Fruit fly (Drosophila melanogaster): ENCODE data around the gene RhoGAP71E.

The RhoGAP71E gene

DNA sequence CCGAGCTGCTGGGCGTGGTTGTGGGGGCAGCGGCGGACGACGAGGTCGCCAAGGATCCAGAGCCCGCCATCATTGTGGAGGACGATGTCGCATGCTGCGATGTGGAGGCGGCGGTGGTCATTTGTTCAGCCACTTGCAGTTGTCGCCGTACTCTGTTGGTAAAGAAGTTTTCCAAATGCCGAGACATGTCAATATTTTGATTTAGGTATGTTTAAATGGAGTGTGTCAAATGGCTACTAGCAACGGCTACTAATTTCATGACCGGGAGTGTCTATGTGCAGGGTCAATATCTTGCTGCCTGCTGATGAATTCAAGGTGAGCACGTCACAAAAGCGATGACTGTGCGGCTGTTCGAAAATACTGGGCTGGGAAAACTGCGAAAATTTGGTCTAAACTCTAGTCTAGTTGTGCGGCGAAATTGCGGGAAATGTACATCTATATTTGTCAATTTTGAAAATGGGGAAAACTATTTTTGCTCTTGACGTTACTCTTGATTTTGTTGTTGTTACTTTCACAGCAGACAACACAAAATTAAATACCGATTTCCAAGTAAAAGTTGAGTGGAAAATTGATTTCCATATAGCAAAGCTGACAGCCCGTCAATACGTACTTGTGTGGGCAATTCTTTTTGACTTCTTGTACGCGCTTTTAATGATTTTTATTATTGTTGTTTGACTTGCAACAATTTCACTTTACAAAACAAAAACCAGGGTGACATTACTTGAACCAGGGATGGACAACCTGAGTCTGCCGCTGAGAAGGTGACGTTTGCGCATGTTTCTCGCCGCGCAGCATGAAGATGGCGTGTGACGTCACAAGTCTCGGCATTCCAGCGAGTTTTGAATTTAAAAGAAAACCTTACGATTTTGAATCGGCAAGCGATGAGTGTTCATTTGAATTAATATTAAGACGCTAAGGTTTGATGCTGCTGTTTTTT is 947 bp upstream of the RhoGAP71E start, which contains the start of gene CG7656 (continued):
- TF ChIP-seq CG10147 (GFP tag; optimal IDR thresholded peaks at IDR 0.05) (peak; percentile 28), ewg (GFP tag; optimal IDR thresholded peaks at IDR 0.05) (peak; percentile 95), fd96Cb (tag; optimal IDR thresholded peaks at IDR 0.05) (no peak), CG6689 (GFP tag; IDR thresholded peaks at IDR 0.05) (peak; percentile 100), CG3847 (GFP tag; IDR thresholded peaks at IDR 0.05) (peak; percentile 50), ftz-f1 (GFP tag; optimal IDR thresholded peaks at IDR 0.05) (peak; percentile 56), GATAe (GFP tag; conservative IDR thresholded peaks at IDR 0.05) (no peak), CG7357 (GFP tag; IDR thresholded peaks at IDR 0.05) (no peak), salm (tag; optimal IDR thresholded peaks at IDR 0.05) (no peak), CG32772 (GFP tag; IDR thresholded peaks at IDR 0.05) (peak; percentile 52), dan (GFP tag; IDR thresholded peaks at IDR 0.05) (no peak), tup (GFP tag; optimal IDR thresholded peaks at IDR 0.05) (peak; percentile 53), gcm (GFP tag; optimal IDR thresholded peaks at IDR 0.05) (no peak), unpg (GFP tag; optimal IDR thresholded peaks at IDR 0.05) (peak; percentile 52), pan (optimal IDR thresholded peaks at IDR 0.05) (no peak), pan (GFP tag; optimal IDR thresholded peaks at IDR 0.05 in 1 of 2, IDR thresholded peaks at IDR 0.05 in 1 of 2) (peak in 1 of 2 experiments; percentile 71), Sox100B (GFP tag; optimal IDR thresholded peaks at IDR 0.05) (no peak), br (optimal IDR thresholded peaks at IDR 0.05) (no peak), prd (optimal IDR thresholded peaks at IDR 0.05) (no peak), prd (GFP tag; IDR thresholded peaks at IDR 0.05) (peak; percentile 82), eve (GFP tag; optimal IDR thresholded peaks at IDR 0.05) (no peak), Poxn (GFP tag; IDR thresholded peaks at IDR 0.05) (no peak), Stat92E (GFP tag; optimal IDR thresholded peaks at IDR 0.05) (no peak), Camta (GFP tag; optimal IDR thresholded peaks at IDR 0.05) (peak; percentile 63), CG7987 (GFP tag; optimal IDR thresholded peaks at IDR 0.05) (peak; percentile 50), Vsx1 (GFP tag; optimal IDR thresholded peaks at IDR 0.05) (no peak), Abd-B (GFP tag; optimal IDR thresholded peaks at IDR 0.05) (peak; percentile 7), gsb (GFP tag; IDR thresholded peaks at IDR 0.05) (peak; percentile 32; the same call in 1 of the 2 replicates), CG13296 (GFP tag; optimal IDR thresholded peaks at IDR 0.05) (no peak), yki (optimal IDR thresholded peaks at IDR 0.05) (peak; percentile 10), nerfin-1 (tag; optimal IDR thresholded peaks at IDR 0.05) (no peak), CG4730 (GFP tag; IDR thresholded peaks at IDR 0.05) (peak; percentile 14; the same call in 1 of the 2 replicates), CG10431 (GFP tag; optimal IDR thresholded peaks at IDR 0.05) (no peak), grau (tag; optimal IDR thresholded peaks at IDR 0.05) (peak; percentile 17), CG10959 (GFP tag; IDR thresholded peaks at IDR 0.05) (peak; percentile 54), cg (GFP tag; optimal IDR thresholded peaks at IDR 0.05) (no peak), Bteb2 (GFP tag; optimal IDR thresholded peaks at IDR 0.05) (peak; percentile 2), esg (GFP tag; conservative IDR thresholded peaks at IDR 0.05) (no peak), fd102C (GFP tag; optimal IDR thresholded peaks at IDR 0.05) (peak; percentile 2), cas (GFP tag; IDR thresholded peaks at IDR 0.05) (0 out of 2 replicates have a peak, but pooled peaks have one; percentile 11), ara (GFP tag; IDR thresholded peaks at IDR 0.05) (peak; percentile 48; the same call in 1 of the 2 replicates), Atf-2 (GFP tag; optimal IDR thresholded peaks at IDR 0.05) (peak; percentile 71), lab (GFP tag; optimal IDR thresholded peaks at IDR 0.05) (peak; percentile 38), mld (GFP tag; IDR thresholded peaks at IDR 0.05; ENCODE audit: partially characterized antibody) (no peak), CG4617 (GFP tag; optimal IDR thresholded peaks at IDR 0.05; ENCODE audit: borderline replicate concordance) (peak; percentile 94), lov (optimal IDR thresholded peaks at IDR 0.05) (no peak), lov (GFP tag; IDR thresholded peaks at IDR 0.05) (0 out of 3 replicates have a peak, but pooled peaks have one; percentile 41), CG2712 (tag; optimal IDR thresholded peaks at IDR 0.05) (peak; percentile 9), Elba2 (GFP tag; optimal IDR thresholded peaks at IDR 0.05) (no peak)

Data from whole organism, embryonic.